Worm (Caenorhabditis elegans) whole organism, late embryonic: Measurements from ENCODE around the gene acs-7.

ENCODE experiments used
- C08G9.2 ChIP-seq: sonication (generic microtip); optimal IDR thresholded peaks from 2 replicates; lab custom pipeline; 2016; ENCODE audit warnings: mild to moderate bottlenecking, missing genetic modification characterization, moderate library complexity, missing compliant biosample characterization
- ahr-1 ChIP-seq: sonication (generic microtip); optimal IDR thresholded peaks from 2 replicates; lab custom pipeline; 2016; ENCODE audit warnings: missing genetic modification characterization, missing compliant biosample characterization
- ama-1 ChIP-seq: fragments of 150-350 bp; optimal IDR thresholded peaks from 2 replicates; lab custom pipeline; 2014
- ceh-14 ChIP-seq: sonication (generic microtip); optimal IDR thresholded peaks from 2 replicates; lab custom pipeline; 2016; ENCODE audit warnings: missing genotype, missing genetic modification characterization, missing compliant biosample characterization
- ceh-24 ChIP-seq: sonication (generic microtip); optimal IDR thresholded peaks from 2 replicates; lab custom pipeline; 2016; ENCODE audit warnings: mild to moderate bottlenecking, missing genetic modification characterization, missing compliant biosample characterization
- ceh-45 ChIP-seq: fragments of 200-800 bp; sonication (Bioruptor generic); IDR thresholded peaks from 2 replicates; pipeline ENCODE4 v1.3.6; 2022; ENCODE audit warnings: missing genetic modification reagents, missing genetic modification characterization, missing compliant biosample characterization
- ets-4 ChIP-seq: sonication (generic microtip); optimal IDR thresholded peaks from 2 replicates; lab custom pipeline; 2016; ENCODE audit warnings: missing genetic modification characterization, missing compliant biosample characterization
- eyg-1 ChIP-seq: sonication (generic microtip); optimal IDR thresholded peaks from 2 replicates; lab custom pipeline; 2016; ENCODE audit warnings: missing genotype, missing genetic modification characterization, missing compliant biosample characterization
- fkh-10 ChIP-seq: fragments of 150-350 bp; optimal IDR thresholded peaks from 2 replicates; lab custom pipeline; 2014; ENCODE audit warnings: missing biosample characterization, missing genetic modification reagents, missing genetic modification characterization
- hlh-6 ChIP-seq: sonication (generic microtip); optimal IDR thresholded peaks from 2 replicates; lab custom pipeline; 2016; ENCODE audit warnings: missing genotype, missing genetic modification characterization, missing compliant biosample characterization
- lin-11 ChIP-seq: fragments of 200-800 bp; sonication (Bioruptor generic); optimal IDR thresholded peaks from 2 replicates; lab custom pipeline; 2018; ENCODE audit warnings: mild to moderate bottlenecking, missing genetic modification characterization, missing compliant biosample characterization
- nhr-11 ChIP-seq: fragments of 150-350 bp; optimal IDR thresholded peaks from 2 replicates; lab custom pipeline; 2014; ENCODE audit warnings: missing biosample characterization, missing genetic modification characterization
- nhr-232 ChIP-seq: sonication (generic microtip); optimal IDR thresholded peaks from 2 replicates; lab custom pipeline; 2016; ENCODE audit warnings: missing genetic modification characterization, missing compliant biosample characterization
- pat-9 ChIP-seq: fragments of 200-800 bp; sonication (Bioruptor generic); optimal IDR thresholded peaks from 2 replicates; lab custom pipeline; 2018; ENCODE audit warnings: mild to moderate bottlenecking, missing genetic modification characterization, moderate library complexity, missing compliant biosample characterization
- ref-2 ChIP-seq: sonication (generic microtip); optimal IDR thresholded peaks from 2 replicates; lab custom pipeline; 2016; ENCODE audit warnings: missing genetic modification characterization, missing compliant biosample characterization
- sox-2 ChIP-seq: fragments of 200-800 bp; sonication (Bioruptor generic); IDR thresholded peaks from 2 replicates; pipeline ENCODE4 v1.3.6; 2022; ENCODE audit warnings: missing genetic modification reagents, missing genetic modification characterization, missing compliant biosample characterization
- syd-9 ChIP-seq: sonication (generic microtip); optimal IDR thresholded peaks from 2 replicates; lab custom pipeline; 2016; ENCODE audit warnings: mild to moderate bottlenecking, missing genetic modification characterization, moderate library complexity, missing compliant biosample characterization
- tbx-2 ChIP-seq: sonication (generic microtip); optimal IDR thresholded peaks from 2 replicates; lab custom pipeline; 2016; ENCODE audit warnings: missing genetic modification characterization, missing compliant biosample characterization
- tbx-7 ChIP-seq: sonication (generic microtip); optimal IDR thresholded peaks from 2 replicates; lab custom pipeline; 2016; ENCODE audit warnings: missing genotype, missing genetic modification characterization, missing compliant biosample characterization
- ttx-3 ChIP-seq: sonication (generic microtip); optimal IDR thresholded peaks from 2 replicates; lab custom pipeline; 2016; ENCODE audit warnings: missing genetic modification reagents, missing genetic modification characterization, missing compliant biosample characterization
- unc-3 ChIP-seq, 2 experiments: fragments of 200-800 bp in 1 of 2; sonication (Bioruptor generic) in 1 of 2; sonication (generic microtip) in 1 of 2; conservative IDR thresholded peaks in 1 of 2; optimal IDR thresholded peaks in 1 of 2; 2 replicates each; pipeline versions ENCODE4 v1.3.6 to Lab custom; 2016 to 2022; ENCODE audit warnings: missing compliant biosample characterization in 2 of 2, missing genetic modification characterization in 2 of 2, missing genetic modification reagents in 1 of 2
- zip-5 ChIP-seq: sonication (generic microtip); optimal IDR thresholded peaks from 2 replicates; lab custom pipeline; 2016; ENCODE audit warnings: missing genetic modification characterization, missing compliant biosample characterization

acs-7 gene

DNA sequence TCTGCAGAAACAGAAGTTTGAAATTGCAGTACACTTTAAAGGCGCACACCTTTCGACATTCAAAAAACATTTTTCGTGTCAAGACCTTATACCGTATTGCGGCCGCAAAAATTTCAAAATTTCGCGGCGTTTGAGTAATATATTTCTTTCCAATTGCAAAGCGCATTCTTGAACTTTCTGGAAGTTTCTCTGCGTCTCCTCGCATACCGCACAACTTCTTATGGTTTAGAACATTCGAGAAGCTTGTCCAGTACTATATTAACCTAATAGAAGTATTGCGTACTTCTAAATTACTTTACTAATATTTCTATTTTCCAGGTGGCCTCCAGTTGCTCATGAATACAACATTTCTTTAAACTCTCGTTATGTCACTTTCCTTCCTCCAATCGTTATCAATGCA, 44.8 kb downstream of the acs-7 start:
- no peak for TF ChIP-seq nhr-11 (tag; lab: Kevin White, UChicago)
- TF ChIP-seq pat-9 = no peak
- TF ChIP-seq ref-2 (tag; lab: Kevin White, UChicago) = no peak
- no peak for TF ChIP-seq ahr-1
- TF ChIP-seq syd-9 (tag; lab: Kevin White, UChicago) = no peak
- TF ChIP-seq ceh-45 (GFP tag; lab: Robert Waterston, UW) = no peak
- no peak for TF ChIP-seq sox-2 (GFP tag; lab: Robert Waterston, UW)
- no peak for TF ChIP-seq ceh-14 (tag; lab: Kevin White, UChicago)
- TF ChIP-seq tbx-7 (tag; lab: Kevin White, UChicago) = no peak
- no peak for TF ChIP-seq ets-4 (tag; lab: Kevin White, UChicago)
- TF ChIP-seq zip-5 = no peak

DNA sequence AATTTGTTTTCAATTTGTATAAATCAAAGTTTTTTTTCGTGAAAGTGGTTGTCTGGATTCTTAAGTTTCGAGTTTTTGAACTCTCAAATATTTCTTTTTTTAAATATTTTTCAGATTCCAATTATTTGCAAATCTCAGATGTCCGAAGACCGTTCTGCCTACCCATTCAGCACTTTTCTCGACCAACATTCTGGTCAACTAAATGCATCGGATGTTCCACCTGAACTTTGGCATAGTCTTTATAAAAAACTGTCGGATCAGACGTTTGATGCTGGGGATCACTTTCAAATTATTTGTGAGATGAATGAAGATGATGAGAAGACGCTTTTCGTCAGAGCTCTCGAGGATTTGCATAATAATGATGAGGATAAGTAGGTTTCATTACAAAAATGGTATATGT, 47.0 kb downstream of the acs-7 start, which contains the start of gene ttll-12:
TSS of gene ttll-12 (plus strand) at position 139 of the 400 bp plus-strand sequence.
- no peak for TF ChIP-seq lin-11 (tag; lab: Kevin White, UChicago)
- TF ChIP-seq ceh-24 (tag; lab: Kevin White, UChicago) = no peak
- TF ChIP-seq unc-3 (GFP tag; conservative IDR thresholded peaks at IDR 0.05; lab: Robert Waterston, UW) = no peak
- no peak for TF ChIP-seq unc-3 (tag; optimal IDR thresholded peaks at IDR 0.05; lab: Kevin White, UChicago)
- TF ChIP-seq C08G9.2 (tag; lab: Kevin White, UChicago) = no peak
- no peak for TF ChIP-seq ets-4 (tag; lab: Kevin White, UChicago)
- TF ChIP-seq hlh-6 (tag; lab: Kevin White, UChicago) = no peak
- TF ChIP-seq ama-1 (lab: Kevin White, UChicago) = no peak
- no peak for TF ChIP-seq ttx-3 (tag; lab: Kevin White, UChicago)
- no peak for TF ChIP-seq tbx-2 (tag; lab: Kevin White, UChicago)
- no peak for TF ChIP-seq fkh-10 (GFP tag; lab: Kevin White, UChicago)
- TF ChIP-seq eyg-1 (tag; lab: Kevin White, UChicago) = no peak
- TF ChIP-seq nhr-232 = no peak
